Worm (Caenorhabditis elegans) whole organism, young adult: ENCODE measurements around the gene chil-12.

Experiments
- B0261.1 ChIP-seq: sonication (generic microtip); optimal IDR thresholded peaks from 2 replicates; lab custom pipeline; 2016; ENCODE audit warnings: mild to moderate bottlenecking, missing genetic modification characterization, moderate library complexity, missing compliant biosample characterization
- C06A6.2 ChIP-seq: fragments of 200-800 bp; sonication (Bioruptor generic); conservative IDR thresholded peaks from 2 replicates; pipeline ENCODE4 v1.3.6; 2022; ENCODE audit warnings: missing genetic modification characterization, missing compliant biosample characterization
- D2030.7 ChIP-seq: fragments of 200-800 bp; sonication (Bioruptor generic); IDR thresholded peaks from 2 replicates; pipeline ENCODE4 v1.3.6; 2022; ENCODE audit warnings: missing genetic modification reagents, missing genetic modification characterization, missing compliant biosample characterization
- F33H1.4 ChIP-seq: fragments of 200-800 bp; sonication (Bioruptor generic); IDR thresholded peaks from 2 replicates; pipeline ENCODE4 v1.3.6; 2022; ENCODE audit warnings: missing genetic modification reagents, missing genetic modification characterization, missing compliant biosample characterization
- T07F8.4 ChIP-seq: sonication (generic microtip); optimal IDR thresholded peaks from 2 replicates; lab custom pipeline; 2016; ENCODE audit warnings: mild to moderate bottlenecking, missing genetic modification characterization, moderate library complexity, missing compliant biosample characterization
- Y56A3A.18 ChIP-seq: fragments of 200-800 bp; sonication (Bioruptor generic); IDR thresholded peaks from 2 replicates; pipeline ENCODE4 v1.3.6; 2022; ENCODE audit warnings: missing genetic modification reagents, missing genetic modification characterization, missing compliant biosample characterization
- Y67H2A.10 ChIP-seq: fragments of 200-800 bp; sonication (Bioruptor generic); conservative IDR thresholded peaks from 2 replicates; pipeline ENCODE4 v1.3.6; 2022; ENCODE audit warnings: missing genetic modification reagents, missing genetic modification characterization, missing compliant biosample characterization
- Y79H2A.3 ChIP-seq: fragments of 200-800 bp; sonication (Bioruptor generic); conservative IDR thresholded peaks from 2 replicates; pipeline ENCODE4 v1.3.6; 2022; ENCODE audit warnings: missing genetic modification reagents, missing genetic modification characterization, missing compliant biosample characterization
- aptf-3 ChIP-seq: fragments of 200-800 bp; sonication (Bioruptor generic); IDR thresholded peaks from 2 replicates; pipeline ENCODE4 v1.3.6; 2022; ENCODE audit warnings: missing genetic modification characterization, missing compliant biosample characterization
- atf-7 ChIP-seq: sonication (generic microtip); optimal IDR thresholded peaks from 2 replicates; lab custom pipeline; 2017; ENCODE audit warnings: mild to moderate bottlenecking, missing genetic modification characterization, missing compliant biosample characterization
- attf-6 ChIP-seq: fragments of 200-800 bp; sonication (Bioruptor generic); IDR thresholded peaks from 2 replicates; pipeline ENCODE4 v1.3.6; 2022; ENCODE audit warnings: missing genetic modification reagents, missing genetic modification characterization, missing compliant biosample characterization
- ccch-3 ChIP-seq: fragments of 200-800 bp; sonication (Bioruptor generic); optimal IDR thresholded peaks from 2 replicates; lab custom pipeline; 2018; ENCODE audit warnings: mild to moderate bottlenecking, missing genetic modification characterization, missing compliant biosample characterization
- ceh-40 ChIP-seq: fragments of 200-800 bp; sonication (Bioruptor generic); IDR thresholded peaks from 2 replicates; pipeline ENCODE4 v1.3.6; 2022; ENCODE audit warnings: missing genetic modification characterization, missing compliant biosample characterization
- ceh-58 ChIP-seq: fragments of 200-800 bp; sonication (Bioruptor generic); IDR thresholded peaks from 2 replicates; pipeline ENCODE4 v1.3.6; 2022; ENCODE audit warnings: missing genetic modification characterization, missing compliant biosample characterization
- ceh-79 ChIP-seq: sonication (generic microtip); optimal IDR thresholded peaks from 2 replicates; lab custom pipeline; 2017; ENCODE audit warnings: mild to moderate bottlenecking, missing genetic modification characterization, missing compliant biosample characterization
- die-1 ChIP-seq: sonication (generic microtip); optimal IDR thresholded peaks from 2 replicates; lab custom pipeline; 2016; ENCODE audit warnings: missing genotype, mild to moderate bottlenecking, missing genetic modification characterization, missing compliant biosample characterization
- egl-18 ChIP-seq: fragments of 200-800 bp; sonication (Bioruptor generic); IDR thresholded peaks from 2 replicates; pipeline ENCODE4 v1.3.6; 2022; ENCODE audit warnings: missing genetic modification reagents, missing genetic modification characterization, missing compliant biosample characterization
- egrh-3 ChIP-seq: fragments of 200-800 bp; sonication (Bioruptor generic); IDR thresholded peaks from 2 replicates; pipeline ENCODE4 v1.3.6; 2022; ENCODE audit warnings: missing genetic modification reagents, missing genetic modification characterization, missing compliant biosample characterization
- fkh-3 ChIP-seq: sonication (generic microtip); optimal IDR thresholded peaks from 2 replicates; lab custom pipeline; 2016; ENCODE audit warnings: mild to moderate bottlenecking, missing genetic modification characterization, missing compliant biosample characterization
- hlh-26 ChIP-seq: fragments of 200-800 bp; sonication (Bioruptor generic); conservative IDR thresholded peaks from 2 replicates; pipeline ENCODE4 v1.3.6; 2022; ENCODE audit warnings: missing genetic modification reagents, missing genetic modification characterization, missing compliant biosample characterization
- lag-1 ChIP-seq: fragments of 200-800 bp; sonication (Bioruptor generic); IDR thresholded peaks from 2 replicates; pipeline ENCODE4 v1.3.6; 2022; ENCODE audit warnings: missing genetic modification reagents, missing genetic modification characterization, missing compliant biosample characterization
- let-526 ChIP-seq: fragments of 200-800 bp; sonication (Bioruptor generic); IDR thresholded peaks from 2 replicates; pipeline ENCODE4 v1.3.6; 2022; ENCODE audit warnings: missing genetic modification reagents, missing genetic modification characterization, missing compliant biosample characterization
- lin-26 ChIP-seq: fragments of 200-800 bp; sonication (Bioruptor generic); IDR thresholded peaks from 2 replicates; pipeline ENCODE4 v1.3.6; 2022; ENCODE audit warnings: missing genetic modification reagents, missing genetic modification characterization, missing compliant biosample characterization
- lir-1 ChIP-seq: fragments of 200-800 bp; sonication (Bioruptor generic); conservative IDR thresholded peaks from 2 replicates; pipeline ENCODE4 v1.3.6; 2022; ENCODE audit warnings: missing genetic modification reagents, missing genetic modification characterization, missing compliant biosample characterization
- madf-6 ChIP-seq: fragments of 200-800 bp; sonication (Bioruptor generic); IDR thresholded peaks from 2 replicates; pipeline ENCODE4 v1.3.6; 2022; ENCODE audit warnings: missing genetic modification reagents, missing genetic modification characterization, missing compliant biosample characterization
- madf-8 ChIP-seq: fragments of 200-800 bp; sonication (Bioruptor generic); conservative IDR thresholded peaks from 2 replicates; pipeline ENCODE4 v1.3.6; 2022; ENCODE audit warnings: missing genetic modification reagents, missing genetic modification characterization, missing compliant biosample characterization
- mxl-1 ChIP-seq: sonication (generic microtip); optimal IDR thresholded peaks from 2 replicates; lab custom pipeline; 2016; ENCODE audit warnings: missing genetic modification characterization, missing compliant biosample characterization
- nhr-179 ChIP-seq: sonication (generic microtip); optimal IDR thresholded peaks from 2 replicates; lab custom pipeline; 2016; ENCODE audit warnings: mild to moderate bottlenecking, missing genetic modification characterization, missing compliant biosample characterization
- nhr-90 ChIP-seq: sonication (generic microtip); optimal IDR thresholded peaks from 2 replicates; lab custom pipeline; 2016; ENCODE audit warnings: missing genotype, mild to moderate bottlenecking, missing genetic modification characterization, missing compliant biosample characterization
- pbrm-1 ChIP-seq: fragments of 200-800 bp; sonication (Bioruptor generic); IDR thresholded peaks from 2 replicates; pipeline ENCODE4 v1.3.6; 2022; ENCODE audit warnings: missing genetic modification reagents, missing genetic modification characterization, missing compliant biosample characterization
- rcor-1 ChIP-seq: fragments of 200-800 bp; sonication (Bioruptor generic); IDR thresholded peaks from 2 replicates; pipeline ENCODE4 v1.3.6; 2022; ENCODE audit warnings: missing genetic modification reagents, missing genetic modification characterization, missing compliant biosample characterization
- rec-8 ChIP-seq, 2 experiments: sonication (generic microtip); optimal IDR thresholded peaks; 2 replicates each; lab custom pipeline; 2016; ENCODE audit warnings: mild to moderate bottlenecking in 2 of 2, missing genetic modification characterization in 2 of 2, missing genetic modification reagents in 2 of 2, missing genotype in 2 of 2, missing biosample characterization in 1 of 2, missing compliant biosample characterization in 1 of 2, moderate library complexity in 1 of 2
- sdz-38 ChIP-seq: sonication (generic microtip); optimal IDR thresholded peaks from 2 replicates; lab custom pipeline; 2016; ENCODE audit warnings: missing genotype, missing genetic modification characterization, missing compliant biosample characterization
- sea-2 ChIP-seq: fragments of 200-800 bp; sonication (Bioruptor generic); IDR thresholded peaks from 2 replicates; pipeline ENCODE4 v1.3.6; 2022; ENCODE audit warnings: missing genetic modification characterization, missing compliant biosample characterization
- snpc-1.1 ChIP-seq: sonication (generic microtip); optimal IDR thresholded peaks from 2 replicates; lab custom pipeline; 2017; ENCODE audit warnings: missing genetic modification characterization, mild to moderate bottlenecking, missing compliant biosample characterization, antibody characterized with exemption, moderate library complexity, missing genotype, missing genetic modification reagents; ENCODE audit not compliant: insufficient read depth
- snpc-3.4 ChIP-seq: sonication (generic microtip); optimal IDR thresholded peaks from 2 replicates; lab custom pipeline; 2017; ENCODE audit warnings: missing genetic modification characterization, mild to moderate bottlenecking, missing compliant biosample characterization, antibody characterized with exemption, moderate library complexity, missing genotype, missing genetic modification reagents
- snpc-4 ChIP-seq, 5 experiments: fragments of 150-350 bp in 1 of 5; sonication (generic microtip) in 4 of 5; optimal IDR thresholded peaks; 2 replicates each; lab custom pipeline; 2014 to 2018; ENCODE audit warnings: missing genetic modification characterization in 5 of 5, missing biosample characterization in 3 of 5, antibody characterized with exemption in 2 of 5, mild to moderate bottlenecking in 2 of 5, missing compliant biosample characterization in 2 of 5, missing genotype in 2 of 5, moderate library complexity in 2 of 5, missing genetic modification reagents in 1 of 5
- tlf-1 ChIP-seq: fragments of 200-800 bp; sonication (Bioruptor generic); optimal IDR thresholded peaks from 2 replicates; lab custom pipeline; 2018; ENCODE audit warnings: mild to moderate bottlenecking, missing genetic modification characterization, missing compliant biosample characterization
- zim-3 ChIP-seq: sonication (generic microtip); optimal IDR thresholded peaks from 2 replicates; lab custom pipeline; 2017; ENCODE audit warnings: mild to moderate bottlenecking, missing genetic modification characterization, moderate library complexity, missing compliant biosample characterization
- ztf-6 ChIP-seq: fragments of 200-800 bp; sonication (Bioruptor generic); IDR thresholded peaks from 2 replicates; pipeline ENCODE4 v1.3.6; 2022; ENCODE audit warnings: missing genetic modification reagents, missing genetic modification characterization, missing compliant biosample characterization

The chil-12 gene

DNA sequence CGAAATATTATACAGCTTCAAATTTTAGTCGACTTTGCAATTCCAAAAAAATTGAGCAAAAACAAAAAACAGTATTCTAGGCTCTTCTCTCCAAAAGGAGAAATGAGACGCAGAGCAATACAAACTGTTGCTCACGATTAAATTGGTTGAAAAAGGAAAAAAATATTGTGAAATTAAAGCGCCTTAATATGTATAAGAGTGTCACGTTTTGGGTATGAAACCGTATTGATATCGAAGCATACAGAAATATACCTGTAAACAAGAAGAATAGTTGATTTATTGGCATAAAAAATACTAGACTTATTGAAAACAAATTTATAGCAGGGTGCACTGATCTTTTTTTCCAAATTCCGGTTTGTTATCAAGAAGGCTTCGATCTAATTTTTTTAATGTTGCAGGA is 24.5 kb downstream of the chil-12 start, which contains the start of gene M01B2.13:
TSS of gene M01B2.13 (minus strand) at position 101 of the 400 bp plus-strand sequence.
- no peak for TF ChIP-seq ccch-3 (GFP tag; lab: Kevin White, UChicago)
- no peak for TF ChIP-seq atf-7 (tag; lab: Kevin White, UChicago)
- TF ChIP-seq sdz-38 (tag; lab: Kevin White, UChicago), result no peak
- TF ChIP-seq tlf-1 (GFP tag; lab: Kevin White, UChicago), result no peak
- no peak for TF ChIP-seq madf-8 (GFP tag; lab: Robert Waterston, UW)
- TF ChIP-seq zim-3, result no peak
- TF ChIP-seq egl-18 (GFP tag; lab: Robert Waterston, UW), result no peak
- TF ChIP-seq C06A6.2 (GFP tag; lab: Robert Waterston, UW), result no peak
- no peak for TF ChIP-seq B0261.1 (tag; lab: Kevin White, UChicago)
- no peak for TF ChIP-seq rec-8 (tag; optimal IDR thresholded peaks at IDR 0.05; lab: Kevin White, UChicago)
- no peak for TF ChIP-seq lir-1 (GFP tag; lab: Robert Waterston, UW)
- no peak for TF ChIP-seq aptf-3 (GFP tag; lab: Robert Waterston, UW)
- TF ChIP-seq sea-2, result no peak
- TF ChIP-seq ceh-58, result no peak

- TF ChIP-seq hlh-26 (no peak), Y56A3A.18 (no peak), lag-1 (GFP tag; lab: Robert Waterston, UW) (no peak), D2030.7 (GFP tag; lab: Robert Waterston, UW) (no peak), lin-26 (no peak), snpc-3.4 (tag; lab: Kevin White, UChicago) (no peak), Y67H2A.10 (GFP tag; lab: Robert Waterston, UW) (no peak), Y79H2A.3 (no peak), ceh-79 (tag; lab: Kevin White, UChicago) (no peak), die-1 (no peak), madf-6 (GFP tag; lab: Robert Waterston, UW) (no peak), aptf-3 (GFP tag; lab: Robert Waterston, UW) (no peak), sea-2 (no peak), egrh-3 (GFP tag; lab: Robert Waterston, UW) (no peak), snpc-4 (GFP tag; optimal IDR thresholded peaks at IDR 0.05; lab: Kevin White, UChicago) (no peak), snpc-4 (tag; optimal IDR thresholded peaks at IDR 0.05; lab: Kevin White, UChicago) (no peak), nhr-179 (tag; lab: Kevin White, UChicago) (no peak), snpc-1.1 (no peak), mxl-1 (tag; lab: Kevin White, UChicago) (no peak), ceh-58 (no peak)
- TF ChIP-seq, all 124 proteins: peak for 0
These were observed 26.0 kb downstream of the chil-12 start, which contains the start of gene T10H4.13 for ce11 chrV:15267405-15267804. Gene T10H4.13, minus strand, starts transcription at chrV:15267505.

- TF ChIP-seq ztf-6 (GFP tag; lab: Robert Waterston, UW) (no peak), sea-2 (no peak), fkh-3 (tag; lab: Kevin White, UChicago) (no peak), T07F8.4 (tag; lab: Kevin White, UChicago) (no peak), pbrm-1 (GFP tag; lab: Robert Waterston, UW) (no peak)
These were observed 26.9 kb downstream of the chil-12 start, which contains the start of gene srw-22 for ce11 chrV:15268302-15268701. Gene srw-22, plus strand, starts transcription at chrV:15268602.

DNA sequence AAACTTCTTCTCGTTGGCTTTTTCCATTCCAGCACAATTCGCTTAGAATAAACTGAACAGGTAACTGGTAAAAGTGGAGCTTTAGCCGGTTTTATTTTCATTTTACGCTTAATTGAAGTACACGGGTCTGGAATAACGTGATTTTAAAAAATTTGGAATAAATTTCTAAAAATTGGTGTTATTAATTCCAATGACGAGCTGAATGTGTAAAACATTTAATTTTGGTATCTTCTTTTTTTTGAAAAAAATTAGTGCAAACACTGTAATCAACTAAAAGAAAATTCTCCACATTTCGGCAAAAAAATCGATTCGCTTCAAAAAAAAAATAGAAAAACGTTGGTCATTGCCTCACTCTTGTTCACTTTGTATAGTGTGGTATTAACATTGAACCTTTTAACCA is 30.9 kb downstream of the chil-12 start, which contains the start of gene T10H4.4:
TSS of gene T10H4.4 (minus strand) at position 101 of the 400 bp plus-strand sequence.
- TF ChIP-seq nhr-90 (tag; lab: Kevin White, UChicago), result no peak
- TF ChIP-seq ceh-40 (GFP tag; lab: Robert Waterston, UW), result no peak
- TF ChIP-seq attf-6 (GFP tag; lab: Robert Waterston, UW), result no peak
- TF ChIP-seq ztf-6 (GFP tag; lab: Robert Waterston, UW), result no peak
- TF ChIP-seq rcor-1 (GFP tag; lab: Robert Waterston, UW), result no peak
- TF ChIP-seq F33H1.4 (GFP tag; lab: Robert Waterston, UW), result no peak
- no peak for TF ChIP-seq let-526 (GFP tag; lab: Robert Waterston, UW)
